Worm (Caenorhabditis elegans) whole organism, L3 larva: ENCODE measurements around the gene C25D7.16.

Experiments used
- aly-2 ChIP-seq: fragments of 150-350 bp; optimal IDR thresholded peaks from 2 replicates; lab custom pipeline; 2014; ENCODE audit warnings: missing biosample characterization, missing genetic modification characterization
- ama-1 ChIP-seq: fragments of 150-350 bp; optimal IDR thresholded peaks from 2 replicates; lab custom pipeline; 2018
- fos-1 ChIP-seq: fragments of 150-350 bp; optimal IDR thresholded peaks from 2 replicates; lab custom pipeline; 2014; ENCODE audit warnings: missing biosample characterization, missing genetic modification characterization
- nhr-11 ChIP-seq: fragments of 150-350 bp; optimal IDR thresholded peaks from 2 replicates; lab custom pipeline; 2014; ENCODE audit warnings: missing biosample characterization, missing genetic modification characterization
- nhr-237 ChIP-seq: fragments of 150-350 bp; optimal IDR thresholded peaks from 2 replicates; lab custom pipeline; 2014; ENCODE audit warnings: missing biosample characterization, missing genetic modification characterization
- unc-62 ChIP-seq: fragments of 150-350 bp; sonication (generic microtip); optimal IDR thresholded peaks from 4 replicates; lab custom pipeline; 2014; ENCODE audit warnings: missing biosample characterization, missing genetic modification reagents, missing genetic modification characterization
- ztf-11 ChIP-seq: fragments of 150-350 bp; optimal IDR thresholded peaks from 2 replicates; lab custom pipeline; 2014; ENCODE audit warnings: missing biosample characterization, missing genetic modification characterization

DNA sequence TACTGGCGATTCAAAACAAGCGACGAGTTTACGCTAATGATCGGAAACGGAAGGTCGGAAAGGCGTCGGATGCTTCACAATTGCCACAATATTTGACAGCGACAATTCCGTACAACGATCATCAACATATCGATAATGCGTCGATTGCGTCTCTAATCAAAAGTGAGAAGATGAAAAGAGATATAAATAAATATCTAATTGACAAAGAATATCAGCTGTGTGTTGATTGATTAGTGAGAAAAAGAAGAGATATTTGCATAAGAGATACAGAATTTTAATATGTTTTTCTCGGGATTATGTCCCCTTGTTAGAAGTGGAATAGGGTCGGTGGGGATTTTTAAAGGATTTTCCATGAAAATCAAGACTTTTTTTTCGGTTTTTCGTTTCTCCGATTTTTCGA is 22.6 kb downstream of the C25D7.16 start:
- TF ChIP-seq aly-2 = no peak
- no peak for TF ChIP-seq nhr-11 (tag; lab: Kevin White, UChicago)
- no peak for TF ChIP-seq ztf-11 (tag; lab: Kevin White, UChicago)
- TF ChIP-seq nhr-237 (tag; lab: Kevin White, UChicago) = no peak
- no peak for TF ChIP-seq ama-1 (lab: Kevin White, UChicago)
- TF ChIP-seq fos-1 (tag; lab: Kevin White, UChicago) = no peak
- no peak for TF ChIP-seq unc-62 (GFP tag; lab: Kevin White, UChicago)
